Fruit fly (Drosophila melanogaster): Measurements from ENCODE around the gene CG11601.

CG11601 gene

dm6 chr2L:283071-283482 is at the start of gene CG11601:
Gene CG11601 (minus strand): TSS chr2L:283269.
- TF ChIP-seq noc (tag; optimal IDR thresholded peaks at IDR 0.05), result no peak

dm6 chr2L:332235-332634 is 49.2 kb upstream of the CG11601 start, which contains the start of gene CG31921:
Gene CG31921 (minus strand): TSS chr2L:332335.
- no peak for TF ChIP-seq noc (tag; optimal IDR thresholded peaks at IDR 0.05)

dm6 chr2L:329661-330060 is 46.6 kb upstream of the CG11601 start, which contains the start of gene CG43755:
Gene CG43755 (minus strand): TSS chr2L:329761.
- TF ChIP-seq noc (tag; optimal IDR thresholded peaks at IDR 0.05), result no peak

dm6 chr2L:322915-323314 is 39.8 kb upstream of the CG11601 start:
- peak; percentile 64 for TF ChIP-seq noc (tag; optimal IDR thresholded peaks at IDR 0.05)

- no peak for TF ChIP-seq noc (tag; optimal IDR thresholded peaks at IDR 0.05)
These were observed 38.7 kb upstream of the CG11601 start, which contains the start of gene CG33127 for dm6 chr2L:321793-322192. Gene CG33127 (plus strand): TSS chr2L:322101.

dm6 chr2L:321148-321547 is 38.1 kb upstream of the CG11601 start, which contains the start of gene CG11911:
Gene CG11911 (minus strand): TSS chr2L:321248.
- no peak for TF ChIP-seq noc (tag; optimal IDR thresholded peaks at IDR 0.05)

- TF ChIP-seq noc (tag; optimal IDR thresholded peaks at IDR 0.05), result no peak
These were observed 36.7 kb upstream of the CG11601 start for dm6 chr2L:319745-320144.

dm6 chr2L:319159-319558 is 36.1 kb upstream of the CG11601 start, which contains the start of gene CG11912:
Gene CG11912 (minus strand): TSS chr2L:319259.
- TF ChIP-seq noc (tag; optimal IDR thresholded peaks at IDR 0.05), result no peak

- TF ChIP-seq noc (tag; optimal IDR thresholded peaks at IDR 0.05), result no peak
These were observed 26.9 kb upstream of the CG11601 start for dm6 chr2L:309812-310431.

dm6 chr2L:309177-309576 is 26.1 kb upstream of the CG11601 start:
- peak; percentile 10 for TF ChIP-seq noc (tag; optimal IDR thresholded peaks at IDR 0.05)

- no peak for TF ChIP-seq noc (tag; optimal IDR thresholded peaks at IDR 0.05)
These were observed 25.2 kb upstream of the CG11601 start for dm6 chr2L:308194-308706.

dm6 chr2L:307129-307528 is 24.1 kb upstream of the CG11601 start:
- TF ChIP-seq noc (tag; optimal IDR thresholded peaks at IDR 0.05), result no peak

dm6 chr2L:306188-306927 is 23.3 kb upstream of the CG11601 start:
- TF ChIP-seq noc (tag; optimal IDR thresholded peaks at IDR 0.05), result no peak

dm6 chr2L:305646-306045 is 22.6 kb upstream of the CG11601 start, which contains the start of gene Plc21C:
Gene Plc21C (plus strand): TSS chr2L:305935.
- TF ChIP-seq noc (tag; optimal IDR thresholded peaks at IDR 0.05), result peak; percentile 24

- no peak for TF ChIP-seq noc (tag; optimal IDR thresholded peaks at IDR 0.05)
These were observed 22.1 kb upstream of the CG11601 start for dm6 chr2L:305198-305597.

dm6 chr2L:303306-303962 is 20.4 kb upstream of the CG11601 start:
- no peak for TF ChIP-seq noc (tag; optimal IDR thresholded peaks at IDR 0.05)

Data from whole organism, larva.